Fruit fly (Drosophila melanogaster) Kc167 (cell line): ENCODE data around the gene Ip259.

Experiments
- Myc ChIP-seq: fragments of >200 bp; optimal IDR thresholded peaks from 2 replicates; lab custom pipeline; 2017; ENCODE audit warnings: missing external identifiers
- Sin3A ChIP-seq: fragments of >200 bp; optimal IDR thresholded peaks from 2 replicates; lab custom pipeline; 2018; ENCODE audit warnings: missing external identifiers
- h ChIP-seq: fragments of >200 bp; optimal IDR thresholded peaks from 3 replicates; lab custom pipeline; 2018; ENCODE audit warnings: missing external identifiers
- insv ChIP-seq: fragments of >200 bp; optimal IDR thresholded peaks from 3 replicates; lab custom pipeline; 2018; ENCODE audit warnings: missing external identifiers
- psq ChIP-seq: fragments of >200 bp; optimal IDR thresholded peaks from 2 replicates; lab custom pipeline; 2017; ENCODE audit warnings: missing external identifiers

DNA sequence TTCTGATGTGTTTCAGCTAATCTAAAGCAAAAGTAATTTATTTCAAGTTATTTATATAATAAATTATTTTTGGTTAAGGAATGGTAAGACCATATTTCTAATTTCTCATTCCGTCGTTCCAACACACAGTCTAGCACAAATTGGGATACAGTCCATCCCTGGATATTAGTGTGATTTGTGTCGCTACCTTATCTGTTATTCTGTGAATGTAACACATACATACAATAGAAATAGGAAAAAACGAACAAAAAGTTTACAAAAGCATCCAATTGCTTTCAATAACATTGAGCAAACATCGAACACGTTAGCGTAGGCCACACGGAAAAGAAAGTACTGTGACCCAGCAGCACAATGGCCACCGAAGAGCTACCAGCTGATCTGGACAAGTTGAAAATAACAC, 41.6 kb upstream of the Ip259 start, which contains the start of gene CG5056:
- TF ChIP-seq Sin3A (lab: Kevin White, UChicago) (no peak), h (lab: Kevin White, UChicago) (no peak), psq (lab: Kevin White, UChicago) (no peak), Myc (lab: Kevin White, UChicago) (no peak), insv (lab: Kevin White, UChicago) (no peak)
